Worm (Caenorhabditis elegans) whole organism, L2 larva: ENCODE data around the gene dohh-1.
A peak's percentile ranks its signal among the peaks of the same experiment; 100 is the strongest.

Experiments
- F13H6.1 ChIP-seq: sonication (generic microtip); optimal IDR thresholded peaks from 2 replicates; lab custom pipeline; 2016; ENCODE audit warnings: missing genetic modification characterization, missing compliant biosample characterization
- R02D3.7 ChIP-seq: fragments of 150-350 bp; optimal IDR thresholded peaks from 2 replicates; lab custom pipeline; 2014; ENCODE audit warnings: missing biosample characterization, missing genetic modification characterization
- Y55F3AM.14 ChIP-seq: fragments of 200-800 bp; sonication (Bioruptor generic); optimal IDR thresholded peaks from 2 replicates; lab custom pipeline; 2018; ENCODE audit warnings: mild to moderate bottlenecking, missing genetic modification characterization, missing compliant biosample characterization
- ZK546.5 ChIP-seq: sonication (generic microtip); optimal IDR thresholded peaks from 2 replicates; lab custom pipeline; 2017; ENCODE audit warnings: missing biosample characterization, missing genetic modification characterization
- aly-2 ChIP-seq: fragments of 150-350 bp; optimal IDR thresholded peaks from 2 replicates; lab custom pipeline; 2014; ENCODE audit warnings: missing biosample characterization, missing genetic modification characterization
- ama-1 ChIP-seq: fragments of 150-350 bp; optimal IDR thresholded peaks from 2 replicates; lab custom pipeline; 2018; ENCODE audit warnings: inconsistent platforms
- ceh-82 ChIP-seq: fragments of 150-350 bp; optimal IDR thresholded peaks from 2 replicates; lab custom pipeline; 2014; ENCODE audit warnings: missing biosample characterization, missing genetic modification characterization
- crh-2 ChIP-seq: sonication (generic microtip); optimal IDR thresholded peaks from 2 replicates; lab custom pipeline; 2017; ENCODE audit warnings: missing biosample characterization, missing genetic modification characterization
- dmd-4 ChIP-seq: sonication (generic microtip); optimal IDR thresholded peaks from 2 replicates; lab custom pipeline; 2017; ENCODE audit warnings: missing biosample characterization, missing genetic modification characterization
- elt-1 ChIP-seq: fragments of 150-350 bp; optimal IDR thresholded peaks from 2 replicates; lab custom pipeline; 2014; ENCODE audit warnings: missing biosample characterization, missing genetic modification characterization
- fos-1 ChIP-seq: fragments of 150-350 bp; optimal IDR thresholded peaks from 2 replicates; lab custom pipeline; 2014; ENCODE audit warnings: missing biosample characterization, missing genetic modification characterization
- gmeb-1 ChIP-seq: fragments of 150-350 bp; optimal IDR thresholded peaks from 2 replicates; lab custom pipeline; 2014; ENCODE audit warnings: missing biosample characterization, missing genetic modification characterization
- lin-11 ChIP-seq: fragments of 150-350 bp; sonication (generic microtip); optimal IDR thresholded peaks from 2 replicates; lab custom pipeline; 2014; ENCODE audit warnings: missing biosample characterization, missing genetic modification characterization, inconsistent platforms, mixed read lengths
- lin-39 ChIP-seq: fragments of 150-350 bp; optimal IDR thresholded peaks from 2 replicates; lab custom pipeline; 2014; ENCODE audit warnings: missing biosample characterization, missing genetic modification reagents, missing genetic modification characterization
- lsy-2 ChIP-seq, 2 experiments: fragments of 150-350 bp in 1 of 2; sonication (generic microtip) in 1 of 2; optimal IDR thresholded peaks; 2 replicates each; lab custom pipeline; 2014 to 2017; ENCODE audit warnings: missing biosample characterization in 2 of 2, missing genetic modification characterization in 2 of 2
- mab-5 ChIP-seq: fragments of 150-350 bp; optimal IDR thresholded peaks from 2 replicates; lab custom pipeline; 2014; ENCODE audit warnings: missing biosample characterization, missing genetic modification characterization
- mbf-1 ChIP-seq: sonication (generic microtip); optimal IDR thresholded peaks from 2 replicates; lab custom pipeline; 2017; ENCODE audit warnings: missing biosample characterization, missing genetic modification characterization
- mdl-1 ChIP-seq, 2 experiments: fragments of 150-350 bp in 1 of 2; sonication (generic microtip) in 1 of 2; optimal IDR thresholded peaks; 2 replicates each; lab custom pipeline; 2017; ENCODE audit warnings: missing biosample characterization in 2 of 2, missing genetic modification characterization in 2 of 2
- nhr-11 ChIP-seq: fragments of 150-350 bp; optimal IDR thresholded peaks from 2 replicates; lab custom pipeline; 2014; ENCODE audit warnings: missing biosample characterization, missing genetic modification characterization
- nhr-129 ChIP-seq: fragments of 150-350 bp; optimal IDR thresholded peaks from 2 replicates; lab custom pipeline; 2014; ENCODE audit warnings: missing biosample characterization, missing genetic modification characterization
- nhr-21 ChIP-seq: fragments of 150-350 bp; optimal IDR thresholded peaks from 2 replicates; lab custom pipeline; 2014; ENCODE audit warnings: missing biosample characterization, missing genetic modification characterization
- nhr-23 ChIP-seq: fragments of 150-350 bp; optimal IDR thresholded peaks from 2 replicates; lab custom pipeline; 2014; ENCODE audit warnings: missing biosample characterization, missing genetic modification reagents, missing genetic modification characterization
- nhr-25 ChIP-seq: fragments of 150-350 bp; sonication (generic microtip); optimal IDR thresholded peaks from 3 replicates; lab custom pipeline; 2014; ENCODE audit warnings: missing biosample characterization, missing genetic modification characterization
- nhr-6 ChIP-seq: fragments of 150-350 bp; optimal IDR thresholded peaks from 2 replicates; lab custom pipeline; 2014; ENCODE audit warnings: missing biosample characterization, missing genetic modification characterization
- nhr-77 ChIP-seq: fragments of 150-350 bp; optimal IDR thresholded peaks from 2 replicates; lab custom pipeline; 2014; ENCODE audit warnings: missing biosample characterization, missing genetic modification characterization
- peb-1 ChIP-seq: fragments of 150-350 bp; optimal IDR thresholded peaks from 2 replicates; lab custom pipeline; 2014; ENCODE audit warnings: missing biosample characterization, missing genetic modification characterization
- sem-4 ChIP-seq: fragments of 150-350 bp; optimal IDR thresholded peaks from 2 replicates; lab custom pipeline; 2014; ENCODE audit warnings: missing biosample characterization, missing genetic modification reagents, missing genetic modification characterization
- skn-1 ChIP-seq: sonication (generic microtip); optimal IDR thresholded peaks from 2 replicates; lab custom pipeline; 2017; ENCODE audit warnings: missing biosample characterization, missing genetic modification characterization
- sma-3 ChIP-seq: sonication (generic microtip); optimal IDR thresholded peaks from 2 replicates; lab custom pipeline; 2016; ENCODE audit warnings: missing genetic modification reagents, missing genetic modification characterization, missing compliant biosample characterization
- sma-9 ChIP-seq, 2 experiments: fragments of 150-350 bp in 1 of 2; sonication (generic microtip) in 1 of 2; optimal IDR thresholded peaks; 2 replicates each; lab custom pipeline; 2014 to 2016; ENCODE audit warnings: missing genetic modification characterization in 2 of 2, mild to moderate bottlenecking in 1 of 2, missing biosample characterization in 1 of 2, missing compliant biosample characterization in 1 of 2, missing genetic modification reagents in 1 of 2, moderate library complexity in 1 of 2
- snpc-4 ChIP-seq: fragments of 150-350 bp; optimal IDR thresholded peaks from 2 replicates; lab custom pipeline; 2014; ENCODE audit warnings: missing biosample characterization, missing genetic modification characterization
- unc-39 ChIP-seq: fragments of 150-350 bp; optimal IDR thresholded peaks from 2 replicates; lab custom pipeline; 2014; ENCODE audit warnings: missing biosample characterization, missing genetic modification characterization
- zag-1 ChIP-seq: fragments of 150-350 bp; optimal IDR thresholded peaks from 2 replicates; lab custom pipeline; 2014; ENCODE audit warnings: missing biosample characterization, missing genetic modification characterization
- ztf-1 ChIP-seq: fragments of 200-800 bp; sonication (Bioruptor generic); conservative IDR thresholded peaks from 2 replicates; pipeline ENCODE4 v1.3.6; 2022; ENCODE audit warnings: missing genetic modification characterization, missing compliant biosample characterization
- ztf-11 ChIP-seq: sonication (generic microtip); optimal IDR thresholded peaks from 2 replicates; lab custom pipeline; 2017; ENCODE audit warnings: missing biosample characterization, missing genetic modification characterization
- ztf-4 ChIP-seq: fragments of 150-350 bp; optimal IDR thresholded peaks from 2 replicates; lab custom pipeline; 2014; ENCODE audit warnings: missing biosample characterization, missing genetic modification characterization

dohh-1 gene

DNA sequence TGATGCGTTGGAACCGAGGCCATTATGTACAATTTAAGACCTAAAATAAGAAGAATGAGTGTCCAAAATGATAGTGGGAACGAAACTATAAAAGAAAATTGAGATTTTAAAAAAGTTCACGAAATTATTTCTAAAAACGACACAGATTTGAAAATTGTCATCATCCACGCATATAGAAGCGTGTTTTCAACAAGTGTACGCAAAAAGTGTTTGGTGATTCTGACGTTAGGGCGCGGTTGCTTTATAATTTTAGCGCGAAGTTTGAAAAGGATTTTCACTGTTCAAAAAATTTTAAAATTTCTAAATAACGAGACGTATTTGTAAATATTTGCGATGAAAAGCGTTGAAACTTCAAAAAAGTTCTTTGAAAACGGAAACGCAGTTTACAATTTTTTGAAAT lies 16.4 kb upstream of the dohh-1 start, which contains the start of gene cdc-48.1 (continued):
- TF ChIP-seq crh-2 (tag; lab: Kevin White, UChicago) (peak; percentile 100), lin-39 (peak; percentile 99), sma-3 (GFP tag; lab: Kevin White, UChicago) (peak; percentile 100), ZK546.5 (tag; lab: Kevin White, UChicago) (peak; percentile 93), R02D3.7 (peak; percentile 91), Y55F3AM.14 (GFP tag; lab: Kevin White, UChicago) (peak; percentile 99), ztf-1 (GFP tag; lab: Robert Waterston, UW) (peak; percentile 99; the same call in 1 of the 2 replicates), F13H6.1 (peak; percentile 100), mbf-1 (tag; lab: Kevin White, UChicago) (peak; percentile 70), nhr-6 (peak; percentile 100), lin-11 (tag; lab: Kevin White, UChicago) (peak; percentile 98), dmd-4 (tag; lab: Kevin White, UChicago) (peak; percentile 78), zag-1 (tag; lab: Kevin White, UChicago) (peak; percentile 100), mdl-1 (tag; optimal IDR thresholded peaks at IDR 0.05; lab: Kevin White, UChicago) (peak; percentile 39 to 97), peb-1 (tag; lab: Kevin White, UChicago) (peak; percentile 55), snpc-4 (tag; lab: Kevin White, UChicago) (peak; percentile 95), lsy-2 (tag; optimal IDR thresholded peaks at IDR 0.05; lab: Kevin White, UChicago) (peak; percentile 98 to 99), nhr-129 (peak; percentile 99), skn-1 (tag; lab: Kevin White, UChicago) (peak; percentile 100), mab-5 (tag; lab: Kevin White, UChicago) (peak; percentile 98), ztf-11 (tag; lab: Kevin White, UChicago) (peak; percentile 87)

DNA sequence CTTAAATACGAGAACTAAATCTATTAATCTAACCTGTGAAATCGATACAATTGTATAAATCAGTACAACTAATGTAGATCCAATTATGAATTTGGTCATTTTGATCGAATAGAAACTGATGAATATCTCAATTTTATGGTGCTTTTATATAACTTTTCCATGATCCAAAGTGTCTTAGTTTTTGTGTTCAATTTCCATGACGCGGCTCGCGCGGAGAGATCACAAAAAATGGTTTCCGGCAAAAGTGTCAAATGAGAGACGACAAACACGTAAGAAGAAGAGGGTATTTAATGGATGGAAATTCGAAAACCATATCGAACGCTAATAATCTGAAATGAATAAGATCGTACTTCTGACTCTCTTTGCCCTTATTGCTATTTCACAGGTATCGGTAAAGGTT lies 15.2 kb upstream of the dohh-1 start, which contains the start of the genes C06A1.6 and C06A1.7:
C06A1.6 (minus strand) TSS at position 101 of the 400 bp plus-strand sequence.
C06A1.7 (plus strand) TSS at position 314 of the 400 bp plus-strand sequence.
- TF ChIP-seq unc-39 (tag; lab: Kevin White, UChicago) (no peak), fos-1 (tag; lab: Kevin White, UChicago) (no peak), sma-3 (GFP tag; lab: Kevin White, UChicago) (no peak), ZK546.5 (tag; lab: Kevin White, UChicago) (no peak), crh-2 (tag; lab: Kevin White, UChicago) (no peak), sem-4 (tag; lab: Kevin White, UChicago) (no peak), ztf-1 (GFP tag; lab: Robert Waterston, UW) (no peak), elt-1 (tag; lab: Kevin White, UChicago) (no peak), ama-1 (lab: Kevin White, UChicago) (no peak), nhr-25 (tag; lab: Kevin White, UChicago) (no peak), Y55F3AM.14 (GFP tag; lab: Kevin White, UChicago) (no peak), nhr-129 (no peak), lin-39 (no peak), ztf-4 (no peak)
- TF ChIP-seq, all 48 proteins: peak for 0

DNA sequence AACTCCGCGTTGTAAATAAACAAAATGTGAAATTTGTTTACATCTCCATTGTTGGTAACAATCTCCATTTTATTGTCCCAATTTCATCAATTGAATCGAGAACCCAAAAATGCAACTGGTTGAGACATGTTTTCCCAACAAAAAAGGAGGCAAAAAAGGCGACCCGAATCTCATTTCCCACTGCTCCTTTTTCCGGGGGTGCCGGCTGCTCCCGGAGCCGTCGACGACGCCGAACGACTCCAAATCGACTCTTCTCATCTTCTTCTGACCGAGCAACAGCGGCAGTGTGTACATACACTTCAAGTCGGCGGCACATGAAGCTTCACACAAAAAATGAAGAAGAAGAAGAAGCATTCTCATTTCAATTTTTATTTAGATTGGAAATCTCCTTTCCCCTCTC lies 13.3 kb upstream of the dohh-1 start:
- TF ChIP-seq mdl-1 (tag; optimal IDR thresholded peaks at IDR 0.05; lab: Kevin White, UChicago), result no peak

DNA sequence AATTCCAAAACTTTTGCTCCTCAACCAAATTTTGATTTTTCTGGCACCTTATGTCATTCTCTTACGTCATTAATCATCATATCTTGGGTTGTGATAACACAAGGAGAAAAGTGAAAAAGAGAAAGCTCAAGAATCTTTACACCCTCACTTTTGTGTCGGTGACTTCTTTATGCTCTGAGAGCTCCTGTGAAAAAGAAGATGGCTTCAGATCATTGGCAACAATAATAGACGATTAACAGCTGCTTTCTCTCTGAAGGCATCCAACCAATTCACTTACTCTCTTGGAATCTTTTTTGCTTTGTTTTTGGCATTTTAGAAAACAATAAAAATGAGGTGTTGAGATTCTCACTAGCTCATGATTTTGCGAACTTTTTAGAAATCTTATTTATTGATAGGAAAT lies 10.3 kb upstream of the dohh-1 start:
- TF ChIP-seq nhr-6, result no peak
- peak; percentile 55 for TF ChIP-seq sma-9 (GFP tag; optimal IDR thresholded peaks at IDR 0.05; lab: Kevin White, UChicago)
- TF ChIP-seq sma-9 (tag; optimal IDR thresholded peaks at IDR 0.05; lab: Kevin White, UChicago), result no peak
- peak in 1 of 2 experiments; percentile 19 for TF ChIP-seq lsy-2 (tag; optimal IDR thresholded peaks at IDR 0.05; lab: Kevin White, UChicago)

DNA sequence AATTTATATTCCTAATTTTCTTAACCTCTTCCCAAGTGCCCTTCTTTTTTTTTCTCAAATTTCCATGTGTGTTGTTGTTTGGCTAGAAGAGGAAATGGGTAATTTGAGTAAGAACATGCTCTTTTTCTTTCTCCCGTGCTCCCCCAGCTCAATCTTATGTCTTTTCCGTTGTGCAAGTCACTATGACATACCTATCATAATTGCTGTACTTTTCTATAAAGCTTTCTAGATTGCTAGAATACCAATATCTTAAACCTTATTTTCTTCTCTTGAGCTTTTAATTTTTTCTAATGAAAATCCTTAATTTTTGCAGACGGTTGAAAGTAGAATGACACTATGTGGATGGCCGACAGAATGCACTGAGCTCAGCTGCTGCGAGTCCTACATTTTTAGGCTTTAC lies 9.5 kb upstream of the dohh-1 start, which contains the start of gene txt-13:
txt-13 (plus strand) TSS at position 301 of the 400 bp plus-strand sequence.
- TF ChIP-seq peb-1 (tag; lab: Kevin White, UChicago) (no peak), elt-1 (tag; lab: Kevin White, UChicago) (no peak), nhr-21 (tag; lab: Kevin White, UChicago) (no peak), fos-1 (tag; lab: Kevin White, UChicago) (no peak), aly-2 (no peak), lsy-2 (tag; optimal IDR thresholded peaks at IDR 0.05; lab: Kevin White, UChicago) (no peak), nhr-77 (tag; lab: Kevin White, UChicago) (no peak), nhr-6 (no peak), zag-1 (tag; lab: Kevin White, UChicago) (no peak), ceh-82 (tag; lab: Kevin White, UChicago) (no peak), nhr-23 (no peak), gmeb-1 (tag; lab: Kevin White, UChicago) (no peak), nhr-11 (tag; lab: Kevin White, UChicago) (no peak)
